Worm (Caenorhabditis elegans): ENCODE measurements around the gene R04A9.9.

DNA sequence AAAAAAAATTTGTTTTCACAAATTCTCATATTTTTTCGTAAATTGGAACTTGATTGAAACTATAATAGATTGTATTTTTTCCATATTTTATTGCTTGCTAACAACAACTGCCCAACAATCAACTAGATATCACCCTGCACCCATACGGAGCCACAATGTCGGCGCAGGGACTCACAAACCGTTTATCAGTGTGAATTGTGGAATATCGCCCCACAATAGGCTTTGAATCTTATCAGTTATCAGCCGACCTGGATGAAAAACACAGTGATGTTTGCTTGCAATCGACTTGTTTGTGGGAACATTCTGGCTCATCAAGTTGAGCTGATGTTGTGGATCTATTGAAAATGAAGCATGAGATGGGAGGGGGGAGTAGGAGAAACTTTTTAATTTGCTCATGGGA, 48.7 kb upstream of the R04A9.9 start:
- TF ChIP-seq sdz-12 (GFP tag; optimal IDR thresholded peaks at IDR 0.05) (no peak), hmg-1.1 (GFP tag; IDR thresholded peaks at IDR 0.05) (no peak), aly-2 (tag; optimal IDR thresholded peaks at IDR 0.05) (no peak), ceh-44 (GFP tag; IDR thresholded peaks at IDR 0.05) (no peak), pqm-1 (tag; optimal IDR thresholded peaks at IDR 0.05) (no peak), aha-1 (tag) (peak; percentile 54), fos-1 (tag; optimal IDR thresholded peaks at IDR 0.05) (no peak), nhr-76 (tag; optimal IDR thresholded peaks at IDR 0.05) (no peak), egl-27 (tag; optimal IDR thresholded peaks at IDR 0.05) (no peak)

Data from whole organism, L4 larva.